Worm (Caenorhabditis elegans): ENCODE data around the gene F12E12.6.

Gene F12E12.6

DNA sequence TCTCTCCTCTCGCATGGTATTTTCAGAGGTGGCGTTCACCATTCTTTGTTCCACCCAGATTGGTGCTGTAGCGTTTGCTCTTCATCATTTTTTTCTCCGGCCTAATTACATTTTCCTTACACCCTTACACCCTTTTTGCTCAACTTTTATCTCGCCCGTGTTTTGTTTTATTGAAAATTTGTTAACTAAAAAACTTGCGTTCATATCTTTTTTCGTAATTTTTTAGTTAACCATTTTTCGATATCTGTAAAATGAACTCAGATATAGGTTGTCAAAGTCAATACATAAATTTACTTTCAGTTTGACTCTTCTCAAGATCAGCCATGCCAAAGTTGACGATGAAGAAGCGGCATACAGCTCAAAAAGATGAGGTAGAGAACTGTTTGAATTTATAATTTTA, 4.8 kb upstream of the F12E12.6 start, which contains the start of gene F12E12.1:
TSS of gene F12E12.1 (plus strand) at position 301 of the 400 bp plus-strand sequence.
- TF ChIP-seq blmp-1 (tag; optimal IDR thresholded peaks at IDR 0.05; ENCODE audit: insufficient read depth) (no peak), C34F6.9 (tag; optimal IDR thresholded peaks at IDR 0.05) (no peak), nhr-77 (tag; optimal IDR thresholded peaks at IDR 0.05) (no peak), crh-2 (tag; optimal IDR thresholded peaks at IDR 0.05) (no peak), ceh-16 (tag; optimal IDR thresholded peaks at IDR 0.05) (no peak), lin-39 (tag; optimal IDR thresholded peaks at IDR 0.05) (no peak), ceh-82 (tag; optimal IDR thresholded peaks at IDR 0.05) (no peak), dmd-4 (tag; optimal IDR thresholded peaks at IDR 0.05) (no peak), sma-3 (GFP tag; optimal IDR thresholded peaks at IDR 0.05) (no peak), aly-2 (tag; optimal IDR thresholded peaks at IDR 0.05) (no peak), gmeb-1 (tag; optimal IDR thresholded peaks at IDR 0.05) (no peak), peb-1 (tag; optimal IDR thresholded peaks at IDR 0.05) (no peak)

DNA sequence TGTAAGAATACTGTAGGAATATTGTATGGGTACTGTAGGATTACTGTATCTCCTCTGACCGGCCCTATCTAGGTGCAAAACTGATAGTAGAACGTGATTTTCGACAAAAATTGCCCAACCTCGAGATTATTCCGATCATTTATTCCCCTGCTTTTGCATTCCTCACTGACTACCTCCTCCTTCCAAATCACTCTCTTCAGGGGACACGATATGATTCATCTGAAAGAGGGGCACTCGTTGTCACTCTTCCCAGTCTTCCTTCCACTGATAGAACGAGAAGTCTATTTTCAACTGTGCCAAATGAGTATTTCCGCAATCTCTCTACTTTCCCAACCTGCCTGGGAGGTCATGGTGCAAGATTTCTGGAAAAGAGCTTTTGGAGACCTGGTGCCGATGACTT, 2.9 kb upstream of the F12E12.6 start, which contains the start of gene F12E12.2:
TSS of gene F12E12.2 (plus strand) at position 301 of the 400 bp plus-strand sequence.
- TF ChIP-seq nhr-25 (tag; optimal IDR thresholded peaks at IDR 0.05): no peak
- no peak for TF ChIP-seq mdl-1 (tag; optimal IDR thresholded peaks at IDR 0.05)
- TF ChIP-seq zag-1 (tag; optimal IDR thresholded peaks at IDR 0.05): no peak
- TF ChIP-seq nhr-6 (tag; optimal IDR thresholded peaks at IDR 0.05): no peak
- TF ChIP-seq Y55F3AM.14 (GFP tag; optimal IDR thresholded peaks at IDR 0.05): no peak
- TF ChIP-seq gmeb-1 (tag; optimal IDR thresholded peaks at IDR 0.05): no peak
- no peak for TF ChIP-seq peb-1 (tag; optimal IDR thresholded peaks at IDR 0.05)
- no peak for TF ChIP-seq ama-1 (optimal IDR thresholded peaks at IDR 0.05)
- no peak for TF ChIP-seq alr-1 (tag; optimal IDR thresholded peaks at IDR 0.05)
- TF ChIP-seq crh-2 (tag; optimal IDR thresholded peaks at IDR 0.05): no peak
- no peak for TF ChIP-seq mbf-1 (tag; optimal IDR thresholded peaks at IDR 0.05)
- no peak for TF ChIP-seq ztf-1 (GFP tag; conservative IDR thresholded peaks at IDR 0.05)
- no peak for TF ChIP-seq nhr-10 (tag; optimal IDR thresholded peaks at IDR 0.05)

DNA sequence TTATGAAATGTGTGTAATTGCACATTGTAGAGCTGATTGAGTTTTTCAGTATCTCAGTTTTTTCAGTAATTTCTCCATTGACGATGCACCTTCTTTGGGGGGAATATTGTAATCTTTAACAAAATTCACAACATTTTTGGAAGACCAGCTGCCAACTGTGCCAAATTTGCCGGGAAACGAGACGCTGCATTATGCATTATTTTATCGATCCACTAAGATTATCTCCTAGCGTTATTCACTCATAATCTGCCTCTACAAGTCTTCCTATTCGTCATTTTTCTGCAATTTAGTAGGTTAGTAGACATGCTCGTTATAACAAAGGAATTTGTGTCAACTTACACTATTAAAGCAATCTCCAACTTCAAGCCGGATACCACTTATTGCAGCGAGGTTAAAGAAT, 5.0 kb downstream of the F12E12.6 start, which contains the start of the genes sdz-12 and bath-31:
TSS of gene sdz-12 (minus strand) at position 101 of the 400 bp plus-strand sequence.
TSS of gene bath-31 (plus strand) at position 251 of the 400 bp plus-strand sequence.
- no peak for TF ChIP-seq peb-1 (tag; optimal IDR thresholded peaks at IDR 0.05)
- no peak for TF ChIP-seq nhr-6 (tag; optimal IDR thresholded peaks at IDR 0.05)

DNA sequence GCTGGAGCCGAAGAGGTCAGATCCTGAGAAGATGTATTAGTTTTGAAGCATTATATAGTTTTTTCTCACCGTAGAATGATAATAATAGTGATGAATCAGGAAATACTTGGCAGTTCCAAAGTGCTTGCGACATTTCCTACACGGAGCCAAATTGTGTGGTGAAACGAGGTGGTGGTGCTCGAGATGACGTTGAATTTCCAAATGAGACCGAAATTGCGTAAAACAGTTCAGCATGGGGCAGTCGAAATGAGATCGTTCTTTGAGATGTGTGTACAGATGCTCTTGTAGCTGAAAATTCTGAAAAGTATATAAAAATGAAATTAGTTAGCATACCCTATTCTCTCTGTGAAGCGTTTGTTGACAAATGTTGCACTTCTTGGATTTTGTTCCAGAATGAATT, 8.7 kb downstream of the F12E12.6 start, which contains the start of gene C46E10.8:
TSS of gene C46E10.8 (minus strand) at position 101 of the 400 bp plus-strand sequence.
- no peak for TF ChIP-seq nhr-21 (tag; optimal IDR thresholded peaks at IDR 0.05)
- no peak for TF ChIP-seq unc-55 (GFP tag; optimal IDR thresholded peaks at IDR 0.05)
- TF ChIP-seq ztf-4 (tag; optimal IDR thresholded peaks at IDR 0.05): no peak
- no peak for TF ChIP-seq skn-1 (tag; optimal IDR thresholded peaks at IDR 0.05)
- TF ChIP-seq unc-39 (tag; optimal IDR thresholded peaks at IDR 0.05): no peak
- no peak for TF ChIP-seq nhr-12 (tag; optimal IDR thresholded peaks at IDR 0.05)

DNA sequence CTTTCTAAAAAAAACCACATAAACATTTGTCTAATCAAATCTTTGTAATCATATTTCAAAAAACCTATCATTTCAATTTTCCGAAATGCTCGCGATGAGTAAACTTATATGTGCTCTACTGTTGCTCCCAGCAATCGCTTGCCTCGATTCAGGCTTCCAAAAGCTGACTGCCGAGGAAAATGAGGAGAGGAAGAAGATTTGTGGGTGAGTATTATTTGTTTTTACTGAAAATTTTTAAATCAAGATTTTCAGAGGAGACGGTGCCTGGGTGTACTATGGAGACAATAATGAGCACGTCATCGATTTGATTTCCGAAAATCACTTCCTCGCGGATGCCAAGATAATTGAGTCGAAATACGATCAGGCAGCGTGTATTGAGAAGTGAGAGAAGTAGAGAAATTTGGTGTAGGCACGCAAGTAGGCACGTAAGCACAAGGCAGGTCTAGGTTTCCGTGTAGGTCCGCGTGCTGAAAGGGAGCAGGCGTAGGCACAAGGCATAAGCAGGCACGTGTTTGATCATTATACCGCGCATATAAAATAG, 12.5 kb downstream of the F12E12.6 start, which contains the start of gene C46E10.1:
TSS of gene C46E10.1 (plus strand) at position 51 of the 541 bp plus-strand sequence.
- TF ChIP-seq skn-1 (tag; optimal IDR thresholded peaks at IDR 0.05) (no peak), lin-11 (tag; optimal IDR thresholded peaks at IDR 0.05) (no peak), aly-2 (tag; optimal IDR thresholded peaks at IDR 0.05) (no peak), sem-4 (tag; optimal IDR thresholded peaks at IDR 0.05) (no peak), nhr-12 (tag; optimal IDR thresholded peaks at IDR 0.05) (no peak), egl-27 (tag; optimal IDR thresholded peaks at IDR 0.05) (no peak), Y55F3AM.14 (GFP tag; optimal IDR thresholded peaks at IDR 0.05) (no peak), nhr-21 (tag; optimal IDR thresholded peaks at IDR 0.05) (no peak), ztf-1 (GFP tag; conservative IDR thresholded peaks at IDR 0.05) (no peak), nhr-10 (tag; optimal IDR thresholded peaks at IDR 0.05) (no peak), gmeb-1 (tag; optimal IDR thresholded peaks at IDR 0.05) (no peak), sma-9 (GFP tag; optimal IDR thresholded peaks at IDR 0.05) (no peak), sma-9 (tag; optimal IDR thresholded peaks at IDR 0.05) (no peak), blmp-1 (tag; optimal IDR thresholded peaks at IDR 0.05; ENCODE audit: insufficient read depth) (no peak), ceh-16 (tag; optimal IDR thresholded peaks at IDR 0.05) (no peak), unc-55 (GFP tag; optimal IDR thresholded peaks at IDR 0.05) (no peak)

All from whole organism, L2 larva.